Worm (Caenorhabditis elegans) whole organism, L1 larva: ENCODE measurements around the gene C05E4.15.

Experiments
- C16A3.4 ChIP-seq: fragments of 150-350 bp; optimal IDR thresholded peaks from 2 replicates; lab custom pipeline; 2014; ENCODE audit warnings: missing biosample characterization, missing genetic modification characterization
- ama-1 ChIP-seq: fragments of 150-350 bp; optimal IDR thresholded peaks from 2 replicates; lab custom pipeline; 2014
- elt-2 ChIP-seq: sonication (generic microtip); optimal IDR thresholded peaks from 2 replicates; lab custom pipeline; 2016; ENCODE audit warnings: missing genetic modification characterization, mild to moderate bottlenecking, inconsistent platforms, missing compliant biosample characterization, missing genetic modification reagents
- elt-3 ChIP-seq, 6 experiments: fragments of 150-350 bp in 1 of 6; sonication (generic microtip); optimal IDR thresholded peaks; 2 replicates each; lab custom pipeline; 2017 to 2018; ENCODE audit warnings: missing biosample characterization in 6 of 6, missing genetic modification characterization in 6 of 6, inconsistent platforms in 1 of 6
- fkh-8 ChIP-seq: sonication (generic microtip); optimal IDR thresholded peaks from 2 replicates; lab custom pipeline; 2016; ENCODE audit warnings: mild to moderate bottlenecking, missing genetic modification characterization, missing compliant biosample characterization
- grh-1 ChIP-seq: fragments of 200-800 bp; sonication (Bioruptor generic); IDR thresholded peaks from 2 replicates; pipeline ENCODE4 v1.3.6; 2022; ENCODE audit warnings: missing genetic modification reagents, missing genetic modification characterization, missing compliant biosample characterization
- lin-15B ChIP-seq: fragments of 150-350 bp; sonication (generic microtip); optimal IDR thresholded peaks from 3 replicates; lab custom pipeline; 2014; ENCODE audit warnings: missing biosample characterization, missing genetic modification characterization
- mdl-1 ChIP-seq, 2 experiments: fragments of 150-350 bp; optimal IDR thresholded peaks; 2 replicates each; lab custom pipeline; 2014 to 2017; ENCODE audit warnings: missing biosample characterization in 2 of 2, missing genetic modification characterization in 2 of 2, inconsistent platforms in 1 of 2
- nhr-237 ChIP-seq: fragments of 150-350 bp; optimal IDR thresholded peaks from 2 replicates; lab custom pipeline; 2014; ENCODE audit warnings: missing biosample characterization, missing genetic modification characterization
- nhr-28 ChIP-seq: fragments of 150-350 bp; optimal IDR thresholded peaks from 2 replicates; lab custom pipeline; 2014; ENCODE audit warnings: missing biosample characterization, missing genetic modification characterization
- nhr-77 ChIP-seq: fragments of 150-350 bp; optimal IDR thresholded peaks from 2 replicates; lab custom pipeline; 2014; ENCODE audit warnings: missing biosample characterization, missing genetic modification characterization
- pag-3 ChIP-seq: sonication (generic microtip); optimal IDR thresholded peaks from 2 replicates; lab custom pipeline; 2017; ENCODE audit warnings: missing genetic modification characterization, mild to moderate bottlenecking, missing compliant biosample characterization, antibody characterized with exemption, borderline replicate concordance; ENCODE audit not compliant: insufficient read depth
- snpc-4 ChIP-seq: fragments of 150-350 bp; optimal IDR thresholded peaks from 2 replicates; lab custom pipeline; 2014; ENCODE audit warnings: missing biosample characterization, missing genetic modification characterization
- tbx-2 ChIP-seq: sonication (generic microtip); optimal IDR thresholded peaks from 2 replicates; lab custom pipeline; 2016; ENCODE audit warnings: missing genetic modification characterization, missing compliant biosample characterization

- peak; percentile 71 for TF ChIP-seq tbx-2
- TF ChIP-seq fkh-8, result no peak
- TF ChIP-seq elt-2, result peak; percentile 7
- TF ChIP-seq nhr-237, result no peak
- no peak for TF ChIP-seq nhr-28 (tag; lab: Kevin White, UChicago)
- peak; percentile 79 for TF ChIP-seq ama-1 (lab: Kevin White, UChicago)
- peak; percentile 30; the same call in 1 of the 2 replicates for TF ChIP-seq grh-1 (GFP tag; lab: Robert Waterston, UW)
- no peak for TF ChIP-seq pag-3 (tag; lab: Kevin White, UChicago)
- TF ChIP-seq mdl-1 (tag; optimal IDR thresholded peaks at IDR 0.05; lab: Kevin White, UChicago), result peak in 1 of 2 experiments; percentile 86
- no peak for TF ChIP-seq lin-15B (tag; lab: Kevin White, UChicago)
- no peak for TF ChIP-seq nhr-77 (tag; lab: Kevin White, UChicago)
- peak; percentile 57 for TF ChIP-seq C16A3.4
- no peak for TF ChIP-seq snpc-4
- peak in 2 of 6 experiments; percentile 13 to 83 for TF ChIP-seq elt-3 (tag; optimal IDR thresholded peaks at IDR 0.05; lab: Kevin White, UChicago)
Observed at ce11 chrV:728822-729493, 32.2 kb downstream of the C05E4.15 start.
